Worm (Caenorhabditis elegans): ENCODE data around the gene gcy-31.

DNA sequence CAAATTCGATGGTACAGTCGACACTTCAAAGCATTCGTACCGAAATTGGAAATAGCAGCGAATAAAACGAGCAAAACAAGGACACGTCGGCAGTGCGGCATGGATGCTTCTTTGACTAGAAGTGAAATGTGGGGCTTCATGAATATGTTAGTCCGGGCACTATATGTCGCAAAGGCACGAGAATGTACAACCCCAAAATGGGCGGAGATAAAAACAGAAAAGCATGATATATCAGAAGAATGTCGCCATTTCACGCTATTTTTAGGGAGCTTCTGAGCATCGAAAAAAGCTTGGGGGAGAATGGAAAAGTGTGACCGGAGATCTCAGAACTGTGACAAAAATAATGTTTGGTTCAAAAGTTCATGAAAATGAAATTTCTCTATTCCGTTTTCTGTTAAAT is 16.0 kb upstream of the gcy-31 start, which contains the start of gene T07D1.3:
- TF ChIP-seq nhr-19 (GFP tag; conservative IDR thresholded peaks at IDR 0.05) (no peak), unc-62 (GFP tag; optimal IDR thresholded peaks at IDR 0.05) (no peak), blmp-1 (tag; optimal IDR thresholded peaks at IDR 0.05) (no peak), egl-27 (tag; optimal IDR thresholded peaks at IDR 0.05) (no peak), fkh-8 (tag; optimal IDR thresholded peaks at IDR 0.05) (no peak), egl-13 (tag; optimal IDR thresholded peaks at IDR 0.05) (no peak), nhr-12 (tag; optimal IDR thresholded peaks at IDR 0.05) (no peak), skn-1 (tag; optimal IDR thresholded peaks at IDR 0.05) (no peak), ztf-11 (tag; optimal IDR thresholded peaks at IDR 0.05) (no peak), grh-1 (GFP tag; IDR thresholded peaks at IDR 0.05) (no peak), elt-3 (tag; optimal IDR thresholded peaks at IDR 0.05) (no peak), lin-13 (GFP tag; optimal IDR thresholded peaks at IDR 0.05) (no peak), zag-1 (tag; optimal IDR thresholded peaks at IDR 0.05) (no peak), mep-1 (tag; optimal IDR thresholded peaks at IDR 0.05) (no peak)
